Worm (Caenorhabditis elegans) whole organism, L4 larva: ENCODE measurements around the gene F55C12.6.

Experiments used
- aly-2 ChIP-seq: sonication (generic microtip); optimal IDR thresholded peaks from 2 replicates; lab custom pipeline; 2018; ENCODE audit warnings: missing biosample characterization, missing genetic modification characterization
- ces-1 ChIP-seq: fragments of 150-350 bp; sonication (generic microtip); optimal IDR thresholded peaks from 4 replicates; lab custom pipeline; 2014; ENCODE audit warnings: missing biosample characterization, missing genetic modification reagents, missing genetic modification characterization
- daf-16 ChIP-seq, 3 experiments: sonication (generic microtip); optimal IDR thresholded peaks; 2 replicates each; lab custom pipeline; 2016 to 2017; ENCODE audit warnings: missing genetic modification characterization in 3 of 3, missing genetic modification reagents in 3 of 3, mild to moderate bottlenecking in 2 of 3, missing compliant biosample characterization in 2 of 3, missing biosample characterization in 1 of 3, moderate library complexity in 1 of 3
- egl-27 ChIP-seq: sonication (generic microtip); optimal IDR thresholded peaks from 3 replicates; lab custom pipeline; 2017; ENCODE audit warnings: missing biosample characterization, missing genetic modification reagents, missing genetic modification characterization
- hmg-1.1 ChIP-seq: fragments of 200-800 bp; sonication (Bioruptor generic); IDR thresholded peaks from 2 replicates; pipeline ENCODE4 v1.3.6; 2022; ENCODE audit warnings: missing genetic modification reagents, missing genetic modification characterization, missing compliant biosample characterization
- lin-13 ChIP-seq: fragments of 150-350 bp; optimal IDR thresholded peaks from 2 replicates; lab custom pipeline; 2014; ENCODE audit warnings: missing biosample characterization, missing genetic modification reagents, missing genetic modification characterization
- mdl-1 ChIP-seq, 2 experiments: fragments of 150-350 bp in 1 of 2; sonication (generic microtip) in 1 of 2; optimal IDR thresholded peaks; 2 replicates each; lab custom pipeline; 2014 to 2017; ENCODE audit warnings: missing biosample characterization in 2 of 2, missing genetic modification characterization in 2 of 2
- nhr-11 ChIP-seq: fragments of 150-350 bp; optimal IDR thresholded peaks from 2 replicates; lab custom pipeline; 2014; ENCODE audit warnings: missing biosample characterization, missing genetic modification characterization
- php-3 ChIP-seq: fragments of 200-800 bp; sonication (Bioruptor generic); IDR thresholded peaks from 2 replicates; pipeline ENCODE4 v1.3.6; 2022; ENCODE audit warnings: missing genetic modification reagents, missing genetic modification characterization, missing compliant biosample characterization
- snpc-1.2 ChIP-seq: fragments of 200-800 bp; sonication (Bioruptor generic); IDR thresholded peaks from 2 replicates; pipeline ENCODE4 v1.3.6; 2022; ENCODE audit warnings: missing genetic modification reagents, missing genetic modification characterization, missing compliant biosample characterization
- snpc-4 ChIP-seq: fragments of 150-350 bp; optimal IDR thresholded peaks from 2 replicates; lab custom pipeline; 2014; ENCODE audit warnings: missing biosample characterization, missing genetic modification characterization
- unc-130 ChIP-seq: sonication (generic microtip); optimal IDR thresholded peaks from 2 replicates; lab custom pipeline; 2016; ENCODE audit warnings: missing genetic modification reagents, missing genetic modification characterization, missing compliant biosample characterization

DNA sequence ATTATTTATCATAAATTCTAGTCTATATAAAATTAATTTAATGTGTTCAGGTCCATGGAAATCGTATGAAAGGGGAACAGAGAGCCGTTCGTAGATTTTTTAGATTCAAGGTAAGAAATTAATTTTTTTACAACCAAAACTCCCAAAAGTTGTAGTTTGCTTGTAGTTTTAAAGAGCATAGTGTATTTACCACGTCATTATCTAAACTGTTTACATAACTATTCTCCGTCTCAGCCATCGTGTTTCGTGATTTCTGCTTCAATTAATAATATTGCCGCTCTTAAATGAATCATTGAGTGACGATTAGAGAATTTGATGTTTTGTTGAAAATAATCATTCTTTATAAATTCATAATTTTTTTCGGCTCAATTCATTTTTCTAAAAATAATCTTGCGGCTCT, 35.3 kb upstream of the F55C12.6 start, which contains the start of gene cgt-3:
- TF ChIP-seq php-3 (GFP tag; lab: Robert Waterston, UW) (no peak), egl-27 (tag; lab: Kevin White, UChicago) (no peak), mdl-1 (tag; optimal IDR thresholded peaks at IDR 0.05; lab: Kevin White, UChicago) (no peak), ces-1 (no peak), unc-130 (GFP tag; lab: Kevin White, UChicago) (no peak), snpc-4 (tag; lab: Kevin White, UChicago) (no peak), hmg-1.1 (GFP tag; lab: Robert Waterston, UW) (no peak), snpc-1.2 (GFP tag; lab: Robert Waterston, UW) (no peak), daf-16 (GFP tag; optimal IDR thresholded peaks at IDR 0.05; lab: Kevin White, UChicago) (no peak), daf-16 (tag; optimal IDR thresholded peaks at IDR 0.05; lab: Kevin White, UChicago) (peak; percentile 84), lin-13 (GFP tag; lab: Kevin White, UChicago) (no peak), nhr-11 (tag; lab: Kevin White, UChicago) (no peak), aly-2 (tag; lab: Kevin White, UChicago) (no peak)
